Fruit fly (Drosophila melanogaster) whole organism, embryonic: ENCODE results near the gene SkpD.
A peak's percentile ranks its signal among the peaks of the same experiment; 100 is the strongest.

ENCODE experiments used
- Asciz ChIP-seq: fragments of 200-800 bp; sonication (Bioruptor generic); optimal IDR thresholded peaks from 2 replicates; lab custom pipeline; 2017; ENCODE audit warnings: missing biosample characterization, mild to moderate bottlenecking, missing genetic modification characterization, missing genetic modification reagents
- Atf3 ChIP-seq: fragments of 200-800 bp; sonication (Bioruptor generic); optimal IDR thresholded peaks from 3 replicates; lab custom pipeline; 2016; ENCODE audit warnings: missing biosample characterization, missing genetic modification characterization
- C15 ChIP-seq: fragments of 200-800 bp; sonication (Bioruptor generic); IDR thresholded peaks from 3 replicates; pipeline ENCODE4 v1.3.6; 2022; ENCODE audit warnings: missing biosample characterization, missing genetic modification characterization
- CG10462 ChIP-seq: fragments of 200-800 bp; sonication (Bioruptor generic); optimal IDR thresholded peaks from 2 replicates; lab custom pipeline; 2016; ENCODE audit warnings: missing biosample characterization, missing genetic modification characterization
- CG10654 ChIP-seq: fragments of 200-800 bp; sonication (Bioruptor generic); optimal IDR thresholded peaks from 2 replicates; lab custom pipeline; 2016; ENCODE audit warnings: missing biosample characterization, missing genetic modification characterization
- CG14441 ChIP-seq: fragments of 200-800 bp; sonication (Bioruptor generic); IDR thresholded peaks from 2 replicates; pipeline ENCODE4 v1.3.6; 2022; ENCODE audit warnings: missing biosample characterization, missing genetic modification characterization
- CG1603 ChIP-seq: fragments of 200-800 bp; sonication (Bioruptor generic); optimal IDR thresholded peaks from 2 replicates; lab custom pipeline; 2019; ENCODE audit warnings: missing biosample characterization, mild to moderate bottlenecking, missing genetic modification characterization, moderate library complexity
- CG17568 ChIP-seq: fragments of 200-800 bp; sonication (Bioruptor generic); optimal IDR thresholded peaks from 2 replicates; lab custom pipeline; 2018; ENCODE audit warnings: missing biosample characterization, mild to moderate bottlenecking, missing genetic modification characterization, moderate library complexity
- CG18476 ChIP-seq: fragments of 200-800 bp; sonication (Bioruptor generic); optimal IDR thresholded peaks from 2 replicates; lab custom pipeline; 2016; ENCODE audit warnings: missing biosample characterization, mild to moderate bottlenecking, missing genetic modification characterization
- CG2116 ChIP-seq: fragments of 200-800 bp; sonication (Bioruptor generic); optimal IDR thresholded peaks from 3 replicates; lab custom pipeline; 2018; ENCODE audit warnings: missing biosample characterization, mild to moderate bottlenecking, missing genetic modification characterization
- CG2889 ChIP-seq: fragments of 200-800 bp; sonication (Bioruptor generic); IDR thresholded peaks from 3 replicates; pipeline ENCODE4 v1.3.6; 2022; ENCODE audit warnings: missing biosample characterization, missing genetic modification characterization
- CG4707 ChIP-seq: fragments of 200-800 bp; sonication (Bioruptor generic); optimal IDR thresholded peaks from 2 replicates; lab custom pipeline; 2018; ENCODE audit warnings: missing biosample characterization, mild to moderate bottlenecking, missing genetic modification characterization, moderate library complexity
- CG5245 ChIP-seq: fragments of 200-800 bp; sonication (Bioruptor generic); optimal IDR thresholded peaks from 3 replicates; lab custom pipeline; 2016; ENCODE audit warnings: missing biosample characterization, missing genetic modification characterization
- CG6654 ChIP-seq: fragments of 200-800 bp; sonication (Bioruptor generic); optimal IDR thresholded peaks from 2 replicates; lab custom pipeline; 2017; ENCODE audit warnings: missing biosample characterization, mild to moderate bottlenecking, missing genetic modification characterization
- CG6683 ChIP-seq: fragments of 200-800 bp; sonication (Bioruptor generic); optimal IDR thresholded peaks from 2 replicates; lab custom pipeline; 2017; ENCODE audit warnings: missing biosample characterization, mild to moderate bottlenecking, missing genetic modification characterization, missing genetic modification reagents
- CG9609 ChIP-seq: fragments of 200-800 bp; sonication (Bioruptor generic); optimal IDR thresholded peaks from 3 replicates; lab custom pipeline; 2016; ENCODE audit warnings: missing biosample characterization, missing genetic modification characterization
- CG9727 ChIP-seq: fragments of 200-800 bp; sonication (Bioruptor generic); optimal IDR thresholded peaks from 3 replicates; lab custom pipeline; 2017; ENCODE audit warnings: missing biosample characterization, mild to moderate bottlenecking, missing genetic modification characterization
- Camta ChIP-seq: fragments of 200-800 bp; sonication (Bioruptor generic); optimal IDR thresholded peaks from 2 replicates; lab custom pipeline; 2016; ENCODE audit warnings: missing biosample characterization, missing genetic modification characterization
- CrebB ChIP-seq: fragments of 200-800 bp; sonication (Bioruptor generic); optimal IDR thresholded peaks from 3 replicates; lab custom pipeline; 2018; ENCODE audit warnings: missing biosample characterization, mild to moderate bottlenecking, missing genetic modification characterization
- Eip74EF ChIP-seq, 2 experiments: fragments of 200-800 bp in 1 of 2; fragments of >200 bp in 1 of 2; sonication (Bioruptor generic) in 1 of 2; optimal IDR thresholded peaks; 2 replicates each; lab custom pipeline; 2017 to 2019; ENCODE audit warnings: missing biosample characterization in 2 of 2, missing genetic modification characterization in 2 of 2, mild to moderate bottlenecking in 1 of 2, moderate library complexity in 1 of 2
- Fer1 ChIP-seq: fragments of 200-800 bp; sonication (Bioruptor generic); optimal IDR thresholded peaks from 2 replicates; lab custom pipeline; 2017; ENCODE audit warnings: missing biosample characterization, mild to moderate bottlenecking, missing genetic modification characterization
- Gsc ChIP-seq: fragments of 200-800 bp; sonication (Bioruptor generic); IDR thresholded peaks from 2 replicates; pipeline ENCODE4 v1.3.6; 2022; ENCODE audit warnings: missing biosample characterization, missing genetic modification characterization
- HLH54F ChIP-seq: fragments of 200-800 bp; sonication (Bioruptor generic); optimal IDR thresholded peaks from 3 replicates; lab custom pipeline; 2016; ENCODE audit warnings: missing biosample characterization, missing genetic modification characterization
- MBD-R2 ChIP-seq: fragments of 200-800 bp; sonication (Bioruptor generic); IDR thresholded peaks from 2 replicates; pipeline ENCODE4 v1.3.6; 2022; ENCODE audit warnings: missing biosample characterization, missing genetic modification characterization
- Mes4 ChIP-seq: fragments of 200-800 bp; sonication (Bioruptor generic); optimal IDR thresholded peaks from 2 replicates; lab custom pipeline; 2016; ENCODE audit warnings: missing biosample characterization, missing genetic modification characterization
- Ptx1 ChIP-seq: fragments of 200-800 bp; sonication (Bioruptor generic); IDR thresholded peaks from 2 replicates; pipeline ENCODE4 v1.3.6; 2022; ENCODE audit warnings: missing biosample characterization, missing genetic modification characterization
- Ravus ChIP-seq: fragments of 200-800 bp; sonication (Bioruptor generic); IDR thresholded peaks from 2 replicates; pipeline ENCODE4 v1.3.6; 2022; ENCODE audit warnings: missing biosample characterization, missing genetic modification characterization
- Tbp ChIP-seq: fragments of >200 bp; optimal IDR thresholded peaks from 2 replicates; lab custom pipeline; 2018; ENCODE audit warnings: missing biosample characterization, missing genetic modification characterization
- al ChIP-seq: fragments of 200-800 bp; sonication (Bioruptor generic); IDR thresholded peaks from 2 replicates; pipeline ENCODE4 v1.3.6; 2022; ENCODE audit warnings: missing biosample characterization, missing genetic modification characterization
- dati ChIP-seq: fragments of 200-800 bp; sonication (Bioruptor generic); IDR thresholded peaks from 2 replicates; pipeline ENCODE4 v1.3.6; 2022; ENCODE audit warnings: missing biosample characterization, missing genetic modification characterization
- fu2 ChIP-seq: fragments of 200-800 bp; sonication (Bioruptor generic); optimal IDR thresholded peaks from 2 replicates; lab custom pipeline; 2016; ENCODE audit warnings: missing biosample characterization, missing genetic modification characterization
- gcm ChIP-seq: fragments of 200-800 bp; sonication (Bioruptor generic); optimal IDR thresholded peaks from 2 replicates; lab custom pipeline; 2019; ENCODE audit warnings: missing biosample characterization, mild to moderate bottlenecking, missing genetic modification characterization, moderate library complexity
- hkb ChIP-seq, 2 experiments: fragments of 200-800 bp in 1 of 2; fragments of >200 bp in 1 of 2; sonication (Bioruptor generic) in 1 of 2; IDR thresholded peaks in 1 of 2; optimal IDR thresholded peaks in 1 of 2; 2 replicates each; pipeline versions ENCODE4 v1.3.6 to Lab custom; 2017 to 2022; ENCODE audit warnings: missing biosample characterization in 1 of 2, missing genetic modification characterization in 1 of 2
- inv ChIP-seq: fragments of 200-800 bp; sonication (Bioruptor generic); IDR thresholded peaks from 2 replicates; pipeline ENCODE4 v1.3.6; 2022; ENCODE audit warnings: missing biosample characterization, missing genetic modification characterization; ENCODE audit not compliant: partially characterized antibody
- jigr1 ChIP-seq: fragments of 200-800 bp; sonication (Bioruptor generic); IDR thresholded peaks from 3 replicates; pipeline ENCODE4 v1.3.6; 2022; ENCODE audit warnings: missing biosample characterization, missing genetic modification characterization
- jumu ChIP-seq: fragments of 200-800 bp; sonication (Bioruptor generic); optimal IDR thresholded peaks from 3 replicates; lab custom pipeline; 2016; ENCODE audit warnings: missing biosample characterization, missing genetic modification characterization
- ken ChIP-seq: fragments of 200-800 bp; sonication (Bioruptor generic); IDR thresholded peaks from 3 replicates; pipeline ENCODE4 v1.3.6; 2022; ENCODE audit warnings: missing biosample characterization, missing genetic modification characterization
- lilli ChIP-seq: fragments of 200-800 bp; sonication (Bioruptor generic); optimal IDR thresholded peaks from 3 replicates; lab custom pipeline; 2016; ENCODE audit warnings: missing biosample characterization, missing genetic modification characterization
- pb ChIP-seq: fragments of 200-800 bp; sonication (Bioruptor generic); optimal IDR thresholded peaks from 3 replicates; lab custom pipeline; 2016; ENCODE audit warnings: missing biosample characterization, missing genetic modification characterization
- peb ChIP-seq: fragments of 200-800 bp; sonication (Bioruptor generic); IDR thresholded peaks from 2 replicates; pipeline ENCODE4 v1.3.6; 2022; ENCODE audit warnings: missing biosample characterization, missing genetic modification characterization
- pfk ChIP-seq: fragments of 200-800 bp; sonication (Bioruptor generic); optimal IDR thresholded peaks from 2 replicates; lab custom pipeline; 2018; ENCODE audit warnings: missing biosample characterization, mild to moderate bottlenecking, missing genetic modification characterization, moderate library complexity
- pita ChIP-seq: fragments of 200-800 bp; sonication (Bioruptor generic); optimal IDR thresholded peaks from 2 replicates; lab custom pipeline; 2017; ENCODE audit warnings: missing biosample characterization, mild to moderate bottlenecking, missing genetic modification characterization
- sc ChIP-seq, 3 experiments: fragments of >200 bp in 2 of 3; fragments of 200-800 bp in 1 of 3; sonication (Bioruptor generic) in 1 of 3; optimal IDR thresholded peaks; 2 replicates in 2 of 3; 3 replicates in 1 of 3; lab custom pipeline; 2017; ENCODE audit warnings: mild to moderate bottlenecking in 1 of 3, missing biosample characterization in 1 of 3, missing genetic modification characterization in 1 of 3, missing genetic modification reagents in 1 of 3
- stc ChIP-seq: fragments of 200-800 bp; sonication (Bioruptor generic); IDR thresholded peaks from 2 replicates; pipeline ENCODE4 v1.3.6; 2022; ENCODE audit warnings: missing biosample characterization, missing genetic modification characterization
- tgo ChIP-seq: fragments of 200-800 bp; sonication (Bioruptor generic); IDR thresholded peaks from 3 replicates; pipeline ENCODE4 v1.3.6; 2022; ENCODE audit warnings: missing biosample characterization, missing genetic modification characterization
- toy ChIP-seq: fragments of 200-800 bp; sonication (Bioruptor generic); IDR thresholded peaks from 2 replicates; pipeline ENCODE4 v1.3.6; 2022; ENCODE audit warnings: missing biosample characterization, missing genetic modification characterization
- trem ChIP-seq: fragments of 200-800 bp; optimal IDR thresholded peaks from 3 replicates; lab custom pipeline; 2019; ENCODE audit warnings: missing biosample characterization, mild to moderate bottlenecking, missing genetic modification characterization, moderate library complexity
- ttk ChIP-seq: fragments of 200-800 bp; sonication (Bioruptor generic); IDR thresholded peaks from 2 replicates; pipeline ENCODE4 v2.1.2; 2022; ENCODE audit warnings: missing biosample characterization, missing genetic modification characterization
- wek ChIP-seq: fragments of 200-800 bp; sonication (Bioruptor generic); optimal IDR thresholded peaks from 3 replicates; lab custom pipeline; 2018; ENCODE audit warnings: missing biosample characterization, mild to moderate bottlenecking, missing genetic modification characterization, moderate library complexity
- z ChIP-seq: fragments of 200-800 bp; sonication (Bioruptor generic); IDR thresholded peaks from 3 replicates; pipeline ENCODE4 v1.3.6; 2022; ENCODE audit warnings: missing biosample characterization, missing genetic modification characterization
- zen2 ChIP-seq: fragments of 200-800 bp; sonication (Bioruptor generic); IDR thresholded peaks from 3 replicates; pipeline ENCODE4 v1.3.6; 2022; ENCODE audit warnings: missing biosample characterization, missing genetic modification characterization; ENCODE audit not compliant: partially characterized antibody

Gene SkpD

dm6 chrX:19851989-19852307 lies 39.4 kb downstream of the SkpD start, which contains the start of the genes pico and Nup205 (continued):
- TF ChIP-seq lilli (GFP tag; lab: Kevin White, UChicago) (peak; percentile 57), gcm (GFP tag; lab: Kevin White, UChicago) (no peak), CG17568 (GFP tag; lab: Kevin White, UChicago) (no peak), pita (GFP tag; lab: Kevin White, UChicago) (peak; percentile 98), tgo (GFP tag; lab: Robert Waterston, UW) (no peak), Ravus (no peak), ttk (GFP tag; lab: Robert Waterston, UW) (no peak), wek (GFP tag; lab: Kevin White, UChicago) (peak; percentile 20), Asciz (no peak), CG6654 (GFP tag; lab: Kevin White, UChicago) (no peak), fu2 (GFP tag; lab: Kevin White, UChicago) (no peak), al (GFP tag; lab: Robert Waterston, UW) (no peak), toy (GFP tag; lab: Robert Waterston, UW) (no peak), CG9609 (GFP tag; lab: Kevin White, UChicago) (peak; percentile 47), hkb (optimal IDR thresholded peaks at IDR 0.05; lab: Kevin White, UChicago) (no peak), hkb (GFP tag; IDR thresholded peaks at IDR 0.05; lab: Robert Waterston, UW) (peak; percentile 38; the same call in 1 of the 2 replicates), CG2889 (no peak), Camta (peak; percentile 20), CG9727 (GFP tag; lab: Kevin White, UChicago) (peak; percentile 18), Fer1 (GFP tag; lab: Kevin White, UChicago) (peak; percentile 71), Ptx1 (no peak), peb (GFP tag; lab: Robert Waterston, UW) (no peak), CG6683 (GFP tag; lab: Kevin White, UChicago) (no peak), CG10462 (GFP tag; lab: Kevin White, UChicago) (no peak), pfk (GFP tag; lab: Kevin White, UChicago) (no peak), CG4707 (GFP tag; lab: Kevin White, UChicago) (no peak), jumu (GFP tag; lab: Kevin White, UChicago) (peak; percentile 65), CG2116 (GFP tag; lab: Kevin White, UChicago) (peak; percentile 99), CrebB (tag; lab: Kevin White, UChicago) (peak; percentile 14), trem (tag; lab: Kevin White, UChicago) (peak; percentile 67), Eip74EF (GFP tag; optimal IDR thresholded peaks at IDR 0.05; lab: Kevin White, UChicago) (no peak), Atf3 (GFP tag; lab: Kevin White, UChicago) (no peak), zen2 (GFP tag; lab: Robert Waterston, UW) (peak; percentile 63), CG5245 (GFP tag; lab: Kevin White, UChicago) (no peak), z (no peak), CG1603 (tag; lab: Kevin White, UChicago) (no peak), C15 (GFP tag; lab: Robert Waterston, UW) (no peak), dati (GFP tag; lab: Robert Waterston, UW) (no peak), jigr1 (GFP tag; lab: Robert Waterston, UW) (no peak), stc (GFP tag; lab: Robert Waterston, UW) (no peak), inv (GFP tag; lab: Robert Waterston, UW) (peak; percentile 54; the same call in 1 of the 2 replicates), CG14441 (GFP tag; lab: Robert Waterston, UW) (no peak), CG10654 (GFP tag; lab: Kevin White, UChicago) (no peak), ken (GFP tag; lab: Robert Waterston, UW) (no peak), HLH54F (GFP tag; lab: Kevin White, UChicago) (peak; percentile 42), pb (no peak), CG18476 (GFP tag; lab: Kevin White, UChicago) (no peak), sc (optimal IDR thresholded peaks at IDR 0.05; lab: Kevin White, UChicago) (no peak), sc (GFP tag; optimal IDR thresholded peaks at IDR 0.05; lab: Kevin White, UChicago) (no peak), Gsc (GFP tag; lab: Robert Waterston, UW) (no peak), Tbp (GFP tag; lab: Kevin White, UChicago) (no peak), MBD-R2 (peak; percentile 95), Mes4 (GFP tag; lab: Kevin White, UChicago) (peak; percentile 26)
